Worm (Caenorhabditis elegans): ENCODE results near the gene F38A6.5.

- TF ChIP-seq snpc-4 (tag; optimal IDR thresholded peaks at IDR 0.05) (no peak), lin-13 (tag; optimal IDR thresholded peaks at IDR 0.05) (no peak), pha-4 (tag; optimal IDR thresholded peaks at IDR 0.05) (no peak), unc-62 (GFP tag; optimal IDR thresholded peaks at IDR 0.05) (no peak), unc-39 (tag; optimal IDR thresholded peaks at IDR 0.05) (no peak), ces-1 (GFP tag; optimal IDR thresholded peaks at IDR 0.05) (no peak)
Measured at ce11 chrV:20775269-20775668, 1.7 kb upstream of the F38A6.5 start, which contains the start of gene F38A6.4.
